Fruit fly (Drosophila melanogaster) whole organism, embryonic: ENCODE results near the gene peg.

Experiments used
- BtbVII ChIP-seq: fragments of 200-800 bp; sonication (Bioruptor generic); optimal IDR thresholded peaks from 3 replicates; lab custom pipeline; 2017; ENCODE audit warnings: missing biosample characterization, mild to moderate bottlenecking, missing genetic modification characterization
- CG11504 ChIP-seq: fragments of 200-800 bp; sonication (Bioruptor generic); optimal IDR thresholded peaks from 3 replicates; lab custom pipeline; 2019; ENCODE audit warnings: missing biosample characterization, mild to moderate bottlenecking, missing genetic modification characterization, moderate library complexity
- CG11723 ChIP-seq: fragments of 200-800 bp; sonication (Bioruptor generic); optimal IDR thresholded peaks from 2 replicates; lab custom pipeline; 2017; ENCODE audit warnings: missing biosample characterization, mild to moderate bottlenecking, missing genetic modification characterization
- CG12236 ChIP-seq: fragments of 200-800 bp; sonication (Bioruptor generic); optimal IDR thresholded peaks from 2 replicates; lab custom pipeline; 2016; ENCODE audit warnings: missing biosample characterization, missing genetic modification characterization
- CG12299 ChIP-seq: fragments of 200-800 bp; sonication (Bioruptor generic); optimal IDR thresholded peaks from 2 replicates; lab custom pipeline; 2018; ENCODE audit warnings: missing biosample characterization, mild to moderate bottlenecking, missing genetic modification characterization
- CG13123 ChIP-seq: fragments of 200-800 bp; sonication (Bioruptor generic); optimal IDR thresholded peaks from 2 replicates; lab custom pipeline; 2016; ENCODE audit warnings: missing biosample characterization, missing genetic modification characterization
- CG15269 ChIP-seq: fragments of 200-800 bp; sonication (Bioruptor generic); optimal IDR thresholded peaks from 2 replicates; lab custom pipeline; 2018; ENCODE audit warnings: missing biosample characterization, mild to moderate bottlenecking, missing genetic modification characterization, moderate library complexity
- CG1603 ChIP-seq: fragments of 200-800 bp; sonication (Bioruptor generic); optimal IDR thresholded peaks from 2 replicates; lab custom pipeline; 2019; ENCODE audit warnings: missing biosample characterization, mild to moderate bottlenecking, missing genetic modification characterization, moderate library complexity
- CG17328 ChIP-seq: fragments of 200-800 bp; sonication (Bioruptor generic); IDR thresholded peaks from 2 replicates; pipeline ENCODE4 v1.3.6; 2022; ENCODE audit warnings: missing biosample characterization, missing genetic modification characterization
- CG17912 ChIP-seq: fragments of 200-800 bp; sonication (Bioruptor generic); optimal IDR thresholded peaks from 2 replicates; lab custom pipeline; 2018; ENCODE audit warnings: missing biosample characterization, mild to moderate bottlenecking, missing genetic modification characterization
- CG33557 ChIP-seq: fragments of 200-800 bp; sonication (Bioruptor generic); optimal IDR thresholded peaks from 2 replicates; lab custom pipeline; 2019; ENCODE audit warnings: missing biosample characterization, mild to moderate bottlenecking, missing genetic modification characterization, moderate library complexity
- CG6791 ChIP-seq: fragments of 200-800 bp; sonication (Bioruptor generic); IDR thresholded peaks from 3 replicates; pipeline ENCODE4 v1.3.6; 2022; ENCODE audit warnings: missing biosample characterization, missing genetic modification characterization; ENCODE audit not compliant: partially characterized antibody
- CG7928 ChIP-seq: fragments of 200-800 bp; sonication (Bioruptor generic); optimal IDR thresholded peaks from 2 replicates; lab custom pipeline; 2017; ENCODE audit warnings: missing biosample characterization, mild to moderate bottlenecking, missing genetic modification characterization
- CG7987 ChIP-seq: fragments of 200-800 bp; sonication (Bioruptor generic); optimal IDR thresholded peaks from 2 replicates; lab custom pipeline; 2018; ENCODE audit warnings: missing biosample characterization, mild to moderate bottlenecking, missing genetic modification characterization, moderate library complexity
- CG8089 ChIP-seq: fragments of 200-800 bp; sonication (Bioruptor generic); optimal IDR thresholded peaks from 3 replicates; lab custom pipeline; 2016; ENCODE audit warnings: missing biosample characterization, missing genetic modification characterization
- CG8388 ChIP-seq: fragments of 200-800 bp; sonication (Bioruptor generic); optimal IDR thresholded peaks from 2 replicates; lab custom pipeline; 2019; ENCODE audit warnings: missing biosample characterization, mild to moderate bottlenecking, missing genetic modification characterization, moderate library complexity
- CG9817 ChIP-seq: fragments of 200-800 bp; sonication (Bioruptor generic); optimal IDR thresholded peaks from 2 replicates; lab custom pipeline; 2018; ENCODE audit warnings: missing biosample characterization, mild to moderate bottlenecking, missing genetic modification characterization, moderate library complexity
- CkIIα-i1 ChIP-seq: fragments of 200-800 bp; sonication (Bioruptor generic); IDR thresholded peaks from 2 replicates; pipeline ENCODE4 v1.3.6; 2022; ENCODE audit warnings: missing biosample characterization, missing genetic modification characterization
- CrebB ChIP-seq: fragments of 200-800 bp; sonication (Bioruptor generic); optimal IDR thresholded peaks from 3 replicates; lab custom pipeline; 2018; ENCODE audit warnings: missing biosample characterization, mild to moderate bottlenecking, missing genetic modification characterization
- D19A ChIP-seq: fragments of 200-800 bp; optimal IDR thresholded peaks from 3 replicates; lab custom pipeline; 2019; ENCODE audit warnings: missing biosample characterization, mild to moderate bottlenecking, missing genetic modification characterization, moderate library complexity
- Dbx ChIP-seq: fragments of 200-800 bp; sonication (Bioruptor generic); IDR thresholded peaks from 3 replicates; pipeline ENCODE4 v1.3.6; 2022; ENCODE audit warnings: missing biosample characterization, missing genetic modification characterization
- E2f2 ChIP-seq: fragments of 200-800 bp; sonication (Bioruptor generic); IDR thresholded peaks from 2 replicates; pipeline ENCODE4 v1.3.6; 2022; ENCODE audit warnings: missing biosample characterization, missing genetic modification characterization
- Ets65A ChIP-seq: fragments of 200-800 bp; sonication (Bioruptor generic); peaks from one replicate; lab custom pipeline; 2016; ENCODE audit warnings: missing biosample characterization, missing genetic modification characterization
- Hr51 ChIP-seq, 2 experiments: fragments of 200-800 bp; sonication (Bioruptor generic); optimal IDR thresholded peaks; 2 replicates in 1 of 2; 3 replicates in 1 of 2; lab custom pipeline; 2016 to 2018; ENCODE audit warnings: missing biosample characterization in 2 of 2, missing genetic modification characterization in 2 of 2, mild to moderate bottlenecking in 1 of 2, moderate library complexity in 1 of 2
- MBD-R2 ChIP-seq: fragments of 200-800 bp; sonication (Bioruptor generic); IDR thresholded peaks from 2 replicates; pipeline ENCODE4 v1.3.6; 2022; ENCODE audit warnings: missing biosample characterization, missing genetic modification characterization
- MTF-1 ChIP-seq: fragments of 200-800 bp; sonication (Bioruptor generic); optimal IDR thresholded peaks from 2 replicates; lab custom pipeline; 2018; ENCODE audit warnings: missing biosample characterization, mild to moderate bottlenecking, missing genetic modification characterization, borderline replicate concordance
- Ssrp ChIP-seq: fragments of 200-800 bp; sonication (Bioruptor generic); optimal IDR thresholded peaks from 2 replicates; lab custom pipeline; 2018; ENCODE audit warnings: missing biosample characterization, mild to moderate bottlenecking, missing genetic modification characterization, moderate library complexity
- ab ChIP-seq: fragments of 200-800 bp; sonication (Bioruptor generic); optimal IDR thresholded peaks from 2 replicates; lab custom pipeline; 2016; ENCODE audit warnings: missing biosample characterization, missing genetic modification characterization
- al ChIP-seq: fragments of 200-800 bp; sonication (Bioruptor generic); IDR thresholded peaks from 2 replicates; pipeline ENCODE4 v1.3.6; 2022; ENCODE audit warnings: missing biosample characterization, missing genetic modification characterization
- ash1 ChIP-seq: fragments of 200-800 bp; sonication (Bioruptor generic); optimal IDR thresholded peaks from 2 replicates; lab custom pipeline; 2018; ENCODE audit warnings: missing biosample characterization, mild to moderate bottlenecking, missing genetic modification characterization
- bcd ChIP-seq: fragments of 200-800 bp; sonication (Bioruptor generic); optimal IDR thresholded peaks from 2 replicates; lab custom pipeline; 2017; ENCODE audit warnings: missing biosample characterization, mild to moderate bottlenecking, missing genetic modification characterization
- bowl ChIP-seq: fragments of 200-800 bp; sonication (Bioruptor generic); IDR thresholded peaks from 2 replicates; pipeline ENCODE4 v1.3.6; 2022; ENCODE audit warnings: missing biosample characterization, missing genetic modification characterization
- da ChIP-seq: fragments of 200-800 bp; sonication (Bioruptor generic); optimal IDR thresholded peaks from 2 replicates; lab custom pipeline; 2016; ENCODE audit warnings: missing biosample characterization, missing genetic modification characterization
- exex ChIP-seq: fragments of 200-800 bp; sonication (Bioruptor generic); optimal IDR thresholded peaks from 4 replicates; lab custom pipeline; 2018; ENCODE audit warnings: missing biosample characterization, mild to moderate bottlenecking, missing genetic modification characterization, moderate library complexity
- her ChIP-seq: fragments of 200-800 bp; sonication (Bioruptor generic); optimal IDR thresholded peaks from 2 replicates; lab custom pipeline; 2016; ENCODE audit warnings: missing biosample characterization, missing genetic modification characterization
- jing ChIP-seq: fragments of 200-800 bp; sonication (Bioruptor generic); optimal IDR thresholded peaks from 2 replicates; lab custom pipeline; 2018; ENCODE audit warnings: missing biosample characterization, mild to moderate bottlenecking, missing genetic modification characterization
- jumu ChIP-seq: fragments of 200-800 bp; sonication (Bioruptor generic); optimal IDR thresholded peaks from 3 replicates; lab custom pipeline; 2016; ENCODE audit warnings: missing biosample characterization, missing genetic modification characterization
- lilli ChIP-seq: fragments of 200-800 bp; sonication (Bioruptor generic); optimal IDR thresholded peaks from 3 replicates; lab custom pipeline; 2016; ENCODE audit warnings: missing biosample characterization, missing genetic modification characterization
- luna ChIP-seq: fragments of 200-800 bp; sonication (Bioruptor generic); optimal IDR thresholded peaks from 2 replicates; lab custom pipeline; 2016; ENCODE audit warnings: missing biosample characterization, missing genetic modification characterization
- nom ChIP-seq: fragments of 200-800 bp; sonication (Bioruptor generic); optimal IDR thresholded peaks from 2 replicates; lab custom pipeline; 2017; ENCODE audit warnings: missing biosample characterization, missing genetic modification characterization, mild to moderate bottlenecking, moderate library complexity, missing genetic modification reagents
- pita ChIP-seq: fragments of 200-800 bp; sonication (Bioruptor generic); optimal IDR thresholded peaks from 2 replicates; lab custom pipeline; 2017; ENCODE audit warnings: missing biosample characterization, mild to moderate bottlenecking, missing genetic modification characterization
- pzg ChIP-seq: fragments of 200-800 bp; sonication (Bioruptor generic); optimal IDR thresholded peaks from 3 replicates; lab custom pipeline; 2018; ENCODE audit warnings: missing biosample characterization, mild to moderate bottlenecking, missing genetic modification characterization, moderate library complexity
- repo ChIP-seq: fragments of 200-800 bp; sonication (Bioruptor generic); optimal IDR thresholded peaks from 2 replicates; lab custom pipeline; 2016; ENCODE audit warnings: missing biosample characterization, missing genetic modification characterization
- schlank ChIP-seq: fragments of 200-800 bp; sonication (Bioruptor generic); optimal IDR thresholded peaks from 2 replicates; lab custom pipeline; 2018; ENCODE audit warnings: missing biosample characterization, mild to moderate bottlenecking, missing genetic modification characterization
- sima ChIP-seq: fragments of 200-800 bp; sonication (Bioruptor generic); optimal IDR thresholded peaks from 2 replicates; lab custom pipeline; 2016; ENCODE audit warnings: missing biosample characterization, missing genetic modification characterization
- slbo ChIP-seq: fragments of 200-800 bp; sonication (Bioruptor generic); IDR thresholded peaks from 2 replicates; pipeline ENCODE4 v1.3.6; 2022; ENCODE audit warnings: missing biosample characterization, missing genetic modification characterization
- sqz ChIP-seq: fragments of 200-800 bp; sonication (Bioruptor generic); optimal IDR thresholded peaks from 3 replicates; lab custom pipeline; 2018; ENCODE audit warnings: missing biosample characterization, mild to moderate bottlenecking, missing genetic modification characterization
- usp ChIP-seq: fragments of >200 bp; optimal IDR thresholded peaks from 2 replicates; lab custom pipeline; 2017; ENCODE audit warnings: missing biosample characterization, missing genetic modification characterization
- vvl ChIP-seq: fragments of 200-800 bp; sonication (Bioruptor generic); IDR thresholded peaks from 2 replicates; pipeline ENCODE4 v1.3.6; 2022; ENCODE audit warnings: missing biosample characterization, missing genetic modification characterization
- zen ChIP-seq: fragments of 200-800 bp; sonication (Bioruptor generic); optimal IDR thresholded peaks from 3 replicates; lab custom pipeline; 2018; ENCODE audit warnings: missing biosample characterization, mild to moderate bottlenecking, missing genetic modification characterization, moderate library complexity

The peg gene

DNA sequence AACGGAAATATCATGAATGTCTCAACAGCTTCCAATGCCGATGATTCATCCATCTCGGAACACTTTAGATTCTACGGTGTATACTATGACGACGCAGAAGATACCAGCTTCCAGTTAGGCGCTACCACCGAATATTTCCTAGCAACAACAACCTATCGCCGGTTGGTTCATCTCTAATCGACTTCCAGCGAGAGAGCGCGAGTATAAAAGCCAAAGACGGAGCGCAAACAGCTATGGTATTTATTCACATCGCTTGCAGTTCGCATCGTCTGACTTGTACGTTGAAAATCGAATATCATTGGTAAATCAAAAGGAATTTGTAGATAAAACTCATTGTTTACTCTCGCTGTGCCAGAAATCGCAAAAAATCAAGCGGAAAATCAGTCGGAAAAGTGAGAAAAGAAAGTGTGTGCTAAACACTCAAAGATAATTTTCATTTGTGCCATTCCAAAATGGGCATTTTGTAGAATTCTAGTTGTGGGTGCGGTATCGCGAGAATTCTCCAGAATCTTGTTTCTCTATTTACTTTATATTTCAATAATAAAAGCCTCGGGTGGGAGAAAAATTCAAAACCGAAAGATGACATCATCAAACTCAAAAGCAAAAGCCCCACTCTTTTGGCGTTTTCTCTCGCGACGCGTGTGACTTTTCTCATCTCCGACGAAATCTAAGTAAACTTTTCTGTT lies 41.2 kb upstream of the peg start, which contains the start of gene AnxB9 (continued):
- TF ChIP-seq CG9817 (tag; lab: Kevin White, UChicago): no peak
- TF ChIP-seq jumu (GFP tag; lab: Kevin White, UChicago): no peak
- peak; percentile 59 for TF ChIP-seq vvl (GFP tag; lab: Robert Waterston, UW)
- peak; percentile 71 for TF ChIP-seq CG7987 (GFP tag; lab: Kevin White, UChicago)
- TF ChIP-seq CG11504 (tag; lab: Kevin White, UChicago): peak; percentile 4
- no peak for TF ChIP-seq sima (GFP tag; lab: Kevin White, UChicago)
- peak; percentile 96 for TF ChIP-seq CG6791 (GFP tag; lab: Robert Waterston, UW)
- TF ChIP-seq sqz: peak; percentile 33
- TF ChIP-seq CG8388 (GFP tag; lab: Kevin White, UChicago): no peak
- TF ChIP-seq da (GFP tag; lab: Kevin White, UChicago): no peak
- no peak for TF ChIP-seq ab
- no peak for TF ChIP-seq ash1
- peak; percentile 39 for TF ChIP-seq BtbVII (GFP tag; lab: Kevin White, UChicago)
- TF ChIP-seq CG12299 (tag; lab: Kevin White, UChicago): peak; percentile 32
- TF ChIP-seq CG11723: peak; percentile 1
- TF ChIP-seq Hr51 (GFP tag; optimal IDR thresholded peaks at IDR 0.05; lab: Kevin White, UChicago): no peak
- TF ChIP-seq E2f2 (GFP tag; lab: Robert Waterston, UW): no peak
- 0 out of 2 replicates have a peak, but pooled peaks have one; percentile 23 for TF ChIP-seq bowl (GFP tag; lab: Robert Waterston, UW)
- TF ChIP-seq usp (GFP tag; lab: Kevin White, UChicago): no peak
- TF ChIP-seq repo (GFP tag; lab: Kevin White, UChicago): peak; percentile 22
- peak; percentile 44 for TF ChIP-seq pzg (GFP tag; lab: Kevin White, UChicago)
- TF ChIP-seq CG17912: peak; percentile 42
- peak; percentile 4 for TF ChIP-seq D19A (tag; lab: Kevin White, UChicago)
- TF ChIP-seq pita (GFP tag; lab: Kevin White, UChicago): no peak
- no peak for TF ChIP-seq CG7928
- TF ChIP-seq CrebB: peak; percentile 50
- peak; percentile 17 for TF ChIP-seq CG33557 (GFP tag; lab: Kevin White, UChicago)
- TF ChIP-seq MTF-1: peak; percentile 71
- TF ChIP-seq Ssrp: no peak
- no peak for TF ChIP-seq zen (tag; lab: Kevin White, UChicago)
- TF ChIP-seq al (GFP tag; lab: Robert Waterston, UW): no peak
- peak; percentile 43 for TF ChIP-seq slbo (GFP tag; lab: Robert Waterston, UW)
- TF ChIP-seq Dbx (GFP tag; lab: Robert Waterston, UW): peak; percentile 56; the same call in 2 of the 3 replicates
- TF ChIP-seq her: peak; percentile 56
- TF ChIP-seq lilli (GFP tag; lab: Kevin White, UChicago): peak; percentile 47
- TF ChIP-seq bcd (GFP tag; lab: Kevin White, UChicago): no peak
- TF ChIP-seq Ets65A (GFP tag; lab: Kevin White, UChicago): no peak
- TF ChIP-seq CG15269 (tag; lab: Kevin White, UChicago): peak; percentile 51
- peak; percentile 81 for TF ChIP-seq nom (GFP tag; lab: Kevin White, UChicago)
- peak; percentile 43 for TF ChIP-seq CG1603 (tag; lab: Kevin White, UChicago)
- peak; percentile 39 for TF ChIP-seq schlank (tag; lab: Kevin White, UChicago)
- TF ChIP-seq CG13123 (GFP tag; lab: Kevin White, UChicago): no peak
- TF ChIP-seq jing (GFP tag; lab: Kevin White, UChicago): no peak
- TF ChIP-seq CkIIα-i1 (GFP tag; lab: Robert Waterston, UW): no peak
- peak; percentile 26 for TF ChIP-seq exex (tag; lab: Kevin White, UChicago)
- peak; percentile 7 for TF ChIP-seq CG12236 (GFP tag; lab: Kevin White, UChicago)
- TF ChIP-seq luna (GFP tag; lab: Kevin White, UChicago): no peak
- no peak for TF ChIP-seq CG8089 (GFP tag; lab: Kevin White, UChicago)
- no peak for TF ChIP-seq MBD-R2
- peak; percentile 29; the same call in 1 of the 2 replicates for TF ChIP-seq CG17328 (GFP tag; lab: Robert Waterston, UW)
